Worm (Caenorhabditis elegans) whole organism, L4 larva: ENCODE data around the gene Y41C4A.11.

Experiments used
- T20F7.1 ChIP-seq: fragments of 200-800 bp; sonication (Bioruptor generic); optimal IDR thresholded peaks from 2 replicates; lab custom pipeline; 2018; ENCODE audit warnings: mild to moderate bottlenecking, missing genetic modification characterization, missing compliant biosample characterization
- Y48G9A.11 ChIP-seq: fragments of 200-800 bp; sonication (Bioruptor generic); IDR thresholded peaks from 2 replicates; pipeline ENCODE4 v1.3.6; 2022; ENCODE audit warnings: missing genetic modification reagents, missing genetic modification characterization, missing compliant biosample characterization
- Y5F2A.4 ChIP-seq: fragments of 200-800 bp; sonication (Bioruptor generic); optimal IDR thresholded peaks from 2 replicates; lab custom pipeline; 2018; ENCODE audit warnings: mild to moderate bottlenecking, missing genetic modification characterization, missing compliant biosample characterization
- ZK337.2 ChIP-seq: fragments of 200-800 bp; sonication (Bioruptor generic); IDR thresholded peaks from 2 replicates; pipeline ENCODE4 v1.3.6; 2022; ENCODE audit warnings: missing genetic modification reagents, missing genetic modification characterization, missing compliant biosample characterization
- ZK546.5 ChIP-seq, 2 experiments: sonication (generic microtip); optimal IDR thresholded peaks; 2 replicates each; lab custom pipeline; 2017; ENCODE audit warnings: missing biosample characterization in 2 of 2, missing genetic modification characterization in 2 of 2
- aha-1 ChIP-seq: fragments of 150-350 bp; peaks from one replicate; lab custom pipeline; 2014; ENCODE audit warnings: missing biosample characterization, missing genetic modification characterization
- ama-1 ChIP-seq: fragments of 150-350 bp; optimal IDR thresholded peaks from 2 replicates; lab custom pipeline; 2014; ENCODE audit warnings: inconsistent platforms, mixed read lengths
- arid-1 ChIP-seq: fragments of 200-800 bp; sonication (Bioruptor generic); conservative IDR thresholded peaks from 2 replicates; pipeline ENCODE4 v1.3.6; 2022; ENCODE audit warnings: missing genetic modification reagents, missing genetic modification characterization, missing compliant biosample characterization
- ceh-20 ChIP-seq: fragments of 200-800 bp; sonication (Bioruptor generic); IDR thresholded peaks from 2 replicates; pipeline ENCODE4 v1.3.6; 2022; ENCODE audit warnings: missing genetic modification reagents, missing genetic modification characterization, missing compliant biosample characterization
- ceh-32 ChIP-seq: sonication (generic microtip); optimal IDR thresholded peaks from 2 replicates; lab custom pipeline; 2016; ENCODE audit warnings: mild to moderate bottlenecking, missing genetic modification characterization, missing compliant biosample characterization; ENCODE audit not compliant: poor library complexity
- ceh-62 ChIP-seq: sonication (generic microtip); optimal IDR thresholded peaks from 2 replicates; lab custom pipeline; 2017; ENCODE audit warnings: missing biosample characterization, missing genetic modification characterization
- ces-1 ChIP-seq: fragments of 150-350 bp; sonication (generic microtip); optimal IDR thresholded peaks from 4 replicates; lab custom pipeline; 2014; ENCODE audit warnings: missing biosample characterization, missing genetic modification reagents, missing genetic modification characterization
- dmd-6 ChIP-seq: fragments of 200-800 bp; sonication (Bioruptor generic); IDR thresholded peaks from 2 replicates; pipeline ENCODE4 v1.3.6; 2022; ENCODE audit warnings: missing genetic modification reagents, missing genetic modification characterization, missing compliant biosample characterization
- dmd-8 ChIP-seq: fragments of 200-800 bp; sonication (Bioruptor generic); IDR thresholded peaks from 2 replicates; pipeline ENCODE4 v1.3.6; 2022; ENCODE audit warnings: missing genetic modification characterization, missing compliant biosample characterization
- dve-1 ChIP-seq: sonication (generic microtip); optimal IDR thresholded peaks from 2 replicates; lab custom pipeline; 2017; ENCODE audit warnings: antibody characterized with exemption, mild to moderate bottlenecking, missing genetic modification characterization, missing compliant biosample characterization; ENCODE audit not compliant: insufficient read depth
- fos-1 ChIP-seq: fragments of 150-350 bp; optimal IDR thresholded peaks from 2 replicates; lab custom pipeline; 2014; ENCODE audit warnings: missing biosample characterization, missing genetic modification characterization
- hif-1 ChIP-seq, 2 experiments: sonication (generic microtip); optimal IDR thresholded peaks; 2 replicates each; lab custom pipeline; 2016 to 2017; ENCODE audit warnings: missing compliant biosample characterization in 2 of 2, missing genetic modification characterization in 2 of 2, missing genetic modification reagents in 2 of 2, missing genotype in 2 of 2, mild to moderate bottlenecking in 1 of 2
- lir-3 ChIP-seq: sonication (generic microtip); optimal IDR thresholded peaks from 2 replicates; lab custom pipeline; 2016; ENCODE audit warnings: mild to moderate bottlenecking, missing genetic modification characterization, missing compliant biosample characterization
- madf-5 ChIP-seq, 2 experiments: fragments of 200-800 bp; sonication (Bioruptor generic); IDR thresholded peaks; 2 replicates each; pipeline ENCODE4 v1.3.6; 2022; ENCODE audit warnings: missing compliant biosample characterization in 2 of 2, missing genetic modification characterization in 2 of 2
- mdl-1 ChIP-seq, 2 experiments: fragments of 150-350 bp in 1 of 2; sonication (generic microtip) in 1 of 2; optimal IDR thresholded peaks; 2 replicates each; lab custom pipeline; 2014 to 2017; ENCODE audit warnings: missing biosample characterization in 2 of 2, missing genetic modification characterization in 2 of 2
- mes-2 ChIP-seq: sonication (generic microtip); optimal IDR thresholded peaks from 2 replicates; lab custom pipeline; 2016; ENCODE audit warnings: missing genotype, mild to moderate bottlenecking, missing genetic modification characterization, missing compliant biosample characterization; ENCODE audit not compliant: poor library complexity, severe bottlenecking
- mxl-2 ChIP-seq: fragments of 200-800 bp; sonication (Bioruptor generic); conservative IDR thresholded peaks from 2 replicates; pipeline ENCODE4 v1.3.6; 2022; ENCODE audit warnings: missing genetic modification reagents, missing genetic modification characterization, missing compliant biosample characterization
- mxl-3 ChIP-seq: fragments of 200-800 bp; sonication (Bioruptor generic); optimal IDR thresholded peaks from 2 replicates; lab custom pipeline; 2018; ENCODE audit warnings: mild to moderate bottlenecking, missing genetic modification characterization, missing compliant biosample characterization
- nhr-11 ChIP-seq: fragments of 150-350 bp; optimal IDR thresholded peaks from 2 replicates; lab custom pipeline; 2014; ENCODE audit warnings: missing biosample characterization, missing genetic modification characterization
- nhr-237 ChIP-seq: sonication (generic microtip); optimal IDR thresholded peaks from 2 replicates; lab custom pipeline; 2017; ENCODE audit warnings: missing biosample characterization, missing genetic modification characterization
- nhr-6 ChIP-seq: fragments of 150-350 bp; optimal IDR thresholded peaks from 2 replicates; lab custom pipeline; 2014; ENCODE audit warnings: missing biosample characterization, missing genetic modification characterization
- rbr-2 ChIP-seq: sonication (generic microtip); optimal IDR thresholded peaks from 2 replicates; lab custom pipeline; 2016; ENCODE audit warnings: missing genotype, missing genetic modification characterization, missing compliant biosample characterization
- set-16 ChIP-seq: fragments of 200-800 bp; sonication (Bioruptor generic); IDR thresholded peaks from 2 replicates; pipeline ENCODE4 v1.3.6; 2022; ENCODE audit warnings: missing genetic modification reagents, missing genetic modification characterization, missing compliant biosample characterization
- skn-1 ChIP-seq: fragments of 150-350 bp; optimal IDR thresholded peaks from 2 replicates; lab custom pipeline; 2014; ENCODE audit warnings: missing biosample characterization, missing genetic modification characterization
- snpc-1.2 ChIP-seq: fragments of 200-800 bp; sonication (Bioruptor generic); IDR thresholded peaks from 2 replicates; pipeline ENCODE4 v1.3.6; 2022; ENCODE audit warnings: missing genetic modification reagents, missing genetic modification characterization, missing compliant biosample characterization
- snpc-4 ChIP-seq: fragments of 150-350 bp; optimal IDR thresholded peaks from 2 replicates; lab custom pipeline; 2014; ENCODE audit warnings: missing biosample characterization, missing genetic modification characterization
- spr-1 ChIP-seq: sonication (generic microtip); optimal IDR thresholded peaks from 2 replicates; lab custom pipeline; 2016; ENCODE audit warnings: mild to moderate bottlenecking, missing genetic modification characterization, missing compliant biosample characterization
- spr-3 ChIP-seq: fragments of 200-800 bp; sonication (Bioruptor generic); optimal IDR thresholded peaks from 2 replicates; lab custom pipeline; 2018; ENCODE audit warnings: mild to moderate bottlenecking, missing genetic modification characterization, missing compliant biosample characterization
- tra-1 ChIP-seq: fragments of 200-800 bp; sonication (Bioruptor generic); IDR thresholded peaks from 2 replicates; pipeline ENCODE4 v1.3.6; 2022; ENCODE audit warnings: missing genetic modification reagents, missing genetic modification characterization, missing compliant biosample characterization
- unc-130 ChIP-seq: sonication (generic microtip); optimal IDR thresholded peaks from 2 replicates; lab custom pipeline; 2016; ENCODE audit warnings: missing genetic modification reagents, missing genetic modification characterization, missing compliant biosample characterization
- unc-39 ChIP-seq: sonication (generic microtip); optimal IDR thresholded peaks from 2 replicates; lab custom pipeline; 2017; ENCODE audit warnings: missing biosample characterization, missing genetic modification characterization
- vab-7 ChIP-seq: fragments of 200-800 bp; sonication (Bioruptor generic); IDR thresholded peaks from 2 replicates; pipeline ENCODE4 v1.3.6; 2022; ENCODE audit warnings: missing genetic modification reagents, missing genetic modification characterization, missing compliant biosample characterization
- zip-11 ChIP-seq: fragments of 200-800 bp; sonication (Bioruptor generic); IDR thresholded peaks from 2 replicates; pipeline ENCODE4 v1.3.6; 2022; ENCODE audit warnings: missing genetic modification characterization, missing compliant biosample characterization

Y41C4A.11 gene

DNA sequence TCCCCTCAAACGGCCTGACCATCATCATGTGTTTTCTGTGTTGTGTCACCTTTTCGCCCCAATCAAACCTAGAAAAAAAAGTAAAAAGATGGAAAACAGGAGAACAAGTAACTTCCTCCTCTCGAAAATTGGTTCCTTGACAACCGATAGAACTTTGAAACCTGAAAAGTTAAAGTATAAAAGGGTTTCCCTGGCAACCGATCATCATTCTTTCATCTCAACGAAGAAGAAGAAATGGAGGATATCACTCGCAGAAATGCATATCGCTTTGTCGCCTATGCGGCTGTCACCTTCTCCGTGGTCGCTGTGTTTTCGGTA is 15.9 kb upstream of the Y41C4A.11 start, which contains the start of gene col-95:
Gene col-95, plus strand, starts transcription at position 219 of the 318 bp plus-strand sequence.
- TF ChIP-seq unc-39 (tag; lab: Kevin White, UChicago) (no peak), Y5F2A.4 (GFP tag; lab: Kevin White, UChicago) (no peak), dmd-8 (GFP tag; lab: Robert Waterston, UW) (no peak), ceh-62 (tag; lab: Kevin White, UChicago) (no peak), skn-1 (tag; lab: Kevin White, UChicago) (no peak), ama-1 (no peak), mxl-2 (no peak), ZK337.2 (no peak), nhr-11 (no peak), lir-3 (tag; lab: Kevin White, UChicago) (no peak), aha-1 (no peak), snpc-4 (no peak), zip-11 (no peak)

DNA sequence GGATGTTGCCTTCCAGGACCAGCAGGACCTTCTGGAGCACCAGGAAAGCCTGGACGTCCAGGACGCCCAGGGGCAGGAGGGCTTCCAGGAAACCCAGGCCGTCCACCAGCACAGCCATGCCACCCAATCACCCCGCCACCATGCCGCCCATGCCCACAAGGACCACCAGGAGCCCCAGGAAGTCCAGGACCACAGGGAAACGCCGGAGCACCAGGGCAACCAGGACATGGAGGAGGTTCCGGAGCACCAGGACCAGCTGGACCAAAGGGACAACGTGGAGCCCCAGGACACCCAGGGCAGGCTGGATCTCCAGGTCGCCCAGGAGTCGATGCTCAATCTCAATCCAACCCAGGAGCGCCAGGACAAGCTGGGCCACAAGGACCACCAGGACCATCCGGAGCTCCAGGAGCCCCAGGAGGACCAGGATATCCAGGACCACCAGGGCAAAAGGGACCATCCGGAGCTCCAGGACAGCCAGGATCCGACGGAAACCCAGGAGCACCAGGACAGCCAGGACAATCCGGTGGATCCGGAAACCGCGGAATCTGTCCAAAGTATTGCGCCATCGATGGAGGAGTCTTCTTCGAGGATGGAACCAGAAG is 15.2 kb upstream of the Y41C4A.11 start:
- 0 out of 4 replicates have a peak, but pooled peaks of 1 of the 2 experiments have one; percentile 10 for TF ChIP-seq madf-5 (GFP tag; IDR thresholded peaks at IDR 0.05; lab: Robert Waterston, UW)
- TF ChIP-seq set-16 = peak; percentile 96
- no peak for TF ChIP-seq nhr-6 (tag; lab: Kevin White, UChicago)

DNA sequence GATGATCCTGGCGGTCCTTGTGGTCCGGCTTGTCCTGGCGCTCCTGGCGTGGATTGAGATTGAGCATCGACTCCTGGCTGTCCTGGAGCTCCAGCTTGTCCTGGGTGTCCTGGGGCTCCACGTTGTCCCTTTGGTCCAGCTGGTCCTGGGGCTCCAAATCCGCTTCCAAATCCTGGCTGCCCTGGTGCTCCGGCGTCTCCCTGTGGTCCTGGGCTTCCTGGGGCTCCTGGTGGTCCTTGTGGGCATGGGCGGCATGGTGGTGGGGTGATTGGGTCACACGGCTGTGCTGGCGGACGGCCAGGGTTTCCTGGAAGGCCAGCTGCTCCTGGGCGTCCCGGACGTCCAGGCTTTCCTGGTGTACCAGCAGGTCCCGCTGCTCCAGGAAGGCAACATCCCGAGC is 13.7 kb upstream of the Y41C4A.11 start:
- TF ChIP-seq ZK337.2 (no peak), mes-2 (peak; percentile 19), mxl-3 (GFP tag; lab: Kevin White, UChicago) (no peak), Y48G9A.11 (GFP tag; lab: Robert Waterston, UW) (0 out of 2 replicates have a peak, but pooled peaks have one; percentile 17), madf-5 (GFP tag; IDR thresholded peaks at IDR 0.05; lab: Robert Waterston, UW) (peak in 1 of 2 experiments; percentile 30; a peak in 1 of 4 replicates), snpc-1.2 (GFP tag; lab: Robert Waterston, UW) (no peak), aha-1 (peak; percentile 21), nhr-11 (no peak), ceh-20 (GFP tag; lab: Robert Waterston, UW) (0 out of 2 replicates have a peak, but pooled peaks have one; percentile 42), set-16 (peak; percentile 98)

DNA sequence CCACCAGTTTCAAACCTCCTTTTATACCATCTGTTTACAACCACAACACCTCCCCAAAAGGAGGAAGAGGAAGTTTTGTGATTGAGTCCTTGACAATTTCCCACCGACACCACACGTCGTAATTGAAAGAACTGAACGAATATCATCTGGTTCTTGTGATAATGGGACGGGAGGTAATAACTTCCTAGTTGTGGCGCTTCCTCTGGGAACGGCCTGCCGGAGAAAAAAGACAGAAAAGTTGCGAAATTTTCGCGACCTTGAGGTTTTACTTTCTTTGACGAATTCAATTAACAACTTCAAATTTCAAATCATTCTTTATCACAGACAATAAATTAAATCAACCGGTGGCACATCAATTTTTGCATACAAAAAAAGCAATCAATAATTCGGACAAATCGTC is 13.0 kb upstream of the Y41C4A.11 start, which contains the start of gene col-96:
Gene col-96, minus strand, starts transcription at position 101 of the 400 bp plus-strand sequence.
- TF ChIP-seq unc-130 (GFP tag; lab: Kevin White, UChicago) (no peak), nhr-6 (tag; lab: Kevin White, UChicago) (no peak), skn-1 (tag; lab: Kevin White, UChicago) (no peak), T20F7.1 (no peak), set-16 (no peak), Y48G9A.11 (GFP tag; lab: Robert Waterston, UW) (no peak)

DNA sequence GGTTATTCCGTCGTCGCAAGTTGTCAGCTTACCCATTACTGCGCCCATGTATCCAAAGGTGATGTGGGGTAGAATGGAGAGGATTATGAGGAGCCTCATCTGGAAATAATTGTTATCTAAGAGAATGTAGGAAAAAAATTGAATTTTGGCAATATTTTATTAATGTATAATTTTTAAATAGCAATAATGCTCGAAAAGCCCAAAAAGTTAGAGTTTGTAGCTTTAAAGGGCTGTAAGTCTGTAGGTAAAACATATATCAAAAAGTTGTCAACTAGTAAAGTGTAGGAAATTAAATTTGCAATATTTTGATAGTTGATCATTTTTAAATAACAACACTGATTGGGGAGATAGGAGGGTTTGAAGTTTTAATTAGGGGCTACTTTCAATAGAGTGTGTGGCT is 10.9 kb upstream of the Y41C4A.11 start, which contains the start of gene Y41C4A.8:
Gene Y41C4A.8, minus strand, starts transcription at position 101 of the 400 bp plus-strand sequence.
- TF ChIP-seq mdl-1 (tag; optimal IDR thresholded peaks at IDR 0.05; lab: Kevin White, UChicago) (no peak), rbr-2 (tag; lab: Kevin White, UChicago) (no peak), unc-39 (tag; lab: Kevin White, UChicago) (no peak), ces-1 (GFP tag; lab: Kevin White, UChicago) (no peak), snpc-1.2 (GFP tag; lab: Robert Waterston, UW) (no peak), nhr-237 (no peak), dmd-8 (GFP tag; lab: Robert Waterston, UW) (no peak), hif-1 (tag; optimal IDR thresholded peaks at IDR 0.05; lab: Kevin White, UChicago) (no peak), mxl-2 (no peak), tra-1 (GFP tag; lab: Robert Waterston, UW) (no peak), vab-7 (GFP tag; lab: Robert Waterston, UW) (no peak), spr-3 (GFP tag; lab: Kevin White, UChicago) (no peak), dmd-6 (GFP tag; lab: Robert Waterston, UW) (no peak), ZK546.5 (tag; optimal IDR thresholded peaks at IDR 0.05; lab: Kevin White, UChicago) (no peak), ceh-32 (tag; lab: Kevin White, UChicago) (no peak), dve-1 (no peak), spr-1 (tag; lab: Kevin White, UChicago) (no peak), arid-1 (GFP tag; lab: Robert Waterston, UW) (no peak), fos-1 (tag; lab: Kevin White, UChicago) (no peak)
- TF ChIP-seq, all 104 proteins: peak for 0
